Worm (Caenorhabditis elegans) whole organism, L1 larva: ENCODE measurements around the gene ZK688.4.

Experiments
- C04F5.9 ChIP-seq: sonication (generic microtip); optimal IDR thresholded peaks from 2 replicates; lab custom pipeline; 2016; ENCODE audit warnings: missing genetic modification characterization, missing compliant biosample characterization
- C34B4.2 ChIP-seq: sonication (generic microtip); optimal IDR thresholded peaks from 2 replicates; lab custom pipeline; 2017; ENCODE audit warnings: mild to moderate bottlenecking, missing genetic modification characterization, missing compliant biosample characterization
- F16B12.6 ChIP-seq: fragments of 150-350 bp; optimal IDR thresholded peaks from 2 replicates; lab custom pipeline; 2014; ENCODE audit warnings: missing biosample characterization, missing genetic modification characterization
- aha-1 ChIP-seq: fragments of 150-350 bp; optimal IDR thresholded peaks from 2 replicates; lab custom pipeline; 2014; ENCODE audit warnings: missing biosample characterization, missing genetic modification characterization
- aly-2 ChIP-seq: fragments of 150-350 bp; optimal IDR thresholded peaks from 2 replicates; lab custom pipeline; 2014; ENCODE audit warnings: missing biosample characterization, missing genetic modification characterization
- blmp-1 ChIP-seq: fragments of 150-350 bp; optimal IDR thresholded peaks from 2 replicates; lab custom pipeline; 2014; ENCODE audit warnings: missing biosample characterization, missing genetic modification characterization
- ceh-63 ChIP-seq: fragments of 200-800 bp; sonication (Bioruptor generic); optimal IDR thresholded peaks from 2 replicates; lab custom pipeline; 2018; ENCODE audit warnings: mild to moderate bottlenecking, missing genetic modification characterization, missing compliant biosample characterization
- ceh-8 ChIP-seq: fragments of 200-800 bp; sonication (Bioruptor generic); optimal IDR thresholded peaks from 2 replicates; lab custom pipeline; 2018; ENCODE audit warnings: mild to moderate bottlenecking, missing genetic modification characterization, moderate library complexity, missing compliant biosample characterization
- ceh-82 ChIP-seq, 3 experiments: fragments of 150-350 bp in 1 of 3; sonication (generic microtip) in 2 of 3; optimal IDR thresholded peaks; 2 replicates each; lab custom pipeline; 2014 to 2017; ENCODE audit warnings: missing biosample characterization in 3 of 3, missing genetic modification characterization in 3 of 3
- ceh-88 ChIP-seq: fragments of 200-800 bp; sonication (Bioruptor generic); IDR thresholded peaks from 2 replicates; pipeline ENCODE4 v1.3.6; 2022; ENCODE audit warnings: missing genetic modification characterization, missing compliant biosample characterization
- ceh-90 ChIP-seq: sonication (generic microtip); optimal IDR thresholded peaks from 2 replicates; lab custom pipeline; 2016; ENCODE audit warnings: missing genetic modification characterization, missing compliant biosample characterization
- ces-1 ChIP-seq: fragments of 150-350 bp; optimal IDR thresholded peaks from 2 replicates; lab custom pipeline; 2014; ENCODE audit warnings: missing biosample characterization, missing genetic modification reagents, missing genetic modification characterization
- efl-1 ChIP-seq, 4 experiments: fragments of 150-350 bp; optimal IDR thresholded peaks in 3 of 4; peaks in 1 of 4; 1 replicate in 1 of 4; 2 replicates in 3 of 4; lab custom pipeline; 2014; ENCODE audit warnings: missing biosample characterization in 2 of 4, missing genetic modification characterization in 2 of 4, missing genetic modification reagents in 2 of 4
- efl-3 ChIP-seq: fragments of 200-800 bp; sonication (Bioruptor generic); optimal IDR thresholded peaks from 2 replicates; lab custom pipeline; 2018; ENCODE audit warnings: mild to moderate bottlenecking, missing genetic modification characterization, missing compliant biosample characterization
- egl-13 ChIP-seq: sonication (generic microtip); optimal IDR thresholded peaks from 2 replicates; lab custom pipeline; 2016; ENCODE audit warnings: missing genotype, missing genetic modification reagents, missing genetic modification characterization, missing compliant biosample characterization
- egl-27 ChIP-seq, 2 experiments: fragments of 150-350 bp in 1 of 2; sonication (generic microtip); optimal IDR thresholded peaks; 3 replicates each; lab custom pipeline; 2017 to 2018; ENCODE audit warnings: missing biosample characterization in 2 of 2, missing genetic modification characterization in 2 of 2, missing genetic modification reagents in 2 of 2
- elt-2 ChIP-seq: sonication (generic microtip); optimal IDR thresholded peaks from 2 replicates; lab custom pipeline; 2016; ENCODE audit warnings: missing genetic modification characterization, mild to moderate bottlenecking, inconsistent platforms, missing compliant biosample characterization, missing genetic modification reagents
- elt-3 ChIP-seq, 6 experiments: fragments of 150-350 bp in 1 of 6; sonication (generic microtip); optimal IDR thresholded peaks; 2 replicates each; lab custom pipeline; 2017 to 2018; ENCODE audit warnings: missing biosample characterization in 6 of 6, missing genetic modification characterization in 6 of 6, inconsistent platforms in 1 of 6
- fkh-8 ChIP-seq: sonication (generic microtip); optimal IDR thresholded peaks from 2 replicates; lab custom pipeline; 2016; ENCODE audit warnings: mild to moderate bottlenecking, missing genetic modification characterization, missing compliant biosample characterization
- fos-1 ChIP-seq: fragments of 150-350 bp; optimal IDR thresholded peaks from 2 replicates; lab custom pipeline; 2014; ENCODE audit warnings: missing biosample characterization, missing genetic modification characterization
- grh-1 ChIP-seq: fragments of 200-800 bp; sonication (Bioruptor generic); IDR thresholded peaks from 2 replicates; pipeline ENCODE4 v1.3.6; 2022; ENCODE audit warnings: missing genetic modification reagents, missing genetic modification characterization, missing compliant biosample characterization
- hlh-17 ChIP-seq: fragments of 200-800 bp; sonication (Bioruptor generic); optimal IDR thresholded peaks from 2 replicates; lab custom pipeline; 2018; ENCODE audit warnings: missing genetic modification characterization, mild to moderate bottlenecking, missing compliant biosample characterization, moderate library complexity, borderline replicate concordance
- hpl-2 ChIP-seq: fragments of 150-350 bp; optimal IDR thresholded peaks from 2 replicates; lab custom pipeline; 2014; ENCODE audit warnings: missing biosample characterization, missing genetic modification reagents, missing genetic modification characterization
- irx-1 ChIP-seq: sonication (generic microtip); optimal IDR thresholded peaks from 2 replicates; lab custom pipeline; 2016; ENCODE audit warnings: missing genetic modification characterization, missing compliant biosample characterization
- jun-1 ChIP-seq: fragments of 150-350 bp; optimal IDR thresholded peaks from 2 replicates; lab custom pipeline; 2014; ENCODE audit warnings: missing biosample characterization, missing genetic modification reagents, missing genetic modification characterization
- lin-15B ChIP-seq: fragments of 150-350 bp; sonication (generic microtip); optimal IDR thresholded peaks from 3 replicates; lab custom pipeline; 2014; ENCODE audit warnings: missing biosample characterization, missing genetic modification characterization
- lin-35 ChIP-seq, 2 experiments: fragments of 150-350 bp; optimal IDR thresholded peaks; 2 replicates each; lab custom pipeline; 2014; ENCODE audit warnings: missing biosample characterization in 2 of 2, missing genetic modification characterization in 2 of 2, missing genetic modification reagents in 2 of 2
- lin-39 ChIP-seq: fragments of 150-350 bp; optimal IDR thresholded peaks from 2 replicates; lab custom pipeline; 2014; ENCODE audit warnings: missing biosample characterization, missing genetic modification reagents, missing genetic modification characterization
- lir-3 ChIP-seq: sonication (generic microtip); optimal IDR thresholded peaks from 2 replicates; lab custom pipeline; 2016; ENCODE audit warnings: mild to moderate bottlenecking, missing genetic modification characterization, moderate library complexity, missing compliant biosample characterization; ENCODE audit not compliant: poor library complexity
- lsy-2 ChIP-seq, 2 experiments: fragments of 150-350 bp; optimal IDR thresholded peaks; 2 replicates each; lab custom pipeline; 2014; ENCODE audit warnings: missing biosample characterization in 2 of 2, missing genetic modification characterization in 2 of 2
- mab-9 ChIP-seq: fragments of 200-800 bp; sonication (Bioruptor generic); IDR thresholded peaks from 2 replicates; pipeline ENCODE4 v1.3.6; 2022; ENCODE audit warnings: missing genetic modification reagents, missing genetic modification characterization, missing compliant biosample characterization
- mdl-1 ChIP-seq, 2 experiments: fragments of 150-350 bp; optimal IDR thresholded peaks; 2 replicates each; lab custom pipeline; 2014 to 2017; ENCODE audit warnings: missing biosample characterization in 2 of 2, missing genetic modification characterization in 2 of 2, inconsistent platforms in 1 of 2
- mef-2 ChIP-seq: fragments of 150-350 bp; optimal IDR thresholded peaks from 2 replicates; lab custom pipeline; 2014; ENCODE audit warnings: missing biosample characterization, missing genetic modification characterization
- nhr-12 ChIP-seq: sonication (generic microtip); optimal IDR thresholded peaks from 2 replicates; lab custom pipeline; 2017; ENCODE audit warnings: missing biosample characterization, missing genetic modification characterization
- nhr-237 ChIP-seq: fragments of 150-350 bp; optimal IDR thresholded peaks from 2 replicates; lab custom pipeline; 2014; ENCODE audit warnings: missing biosample characterization, missing genetic modification characterization
- nhr-28 ChIP-seq: fragments of 150-350 bp; optimal IDR thresholded peaks from 2 replicates; lab custom pipeline; 2014; ENCODE audit warnings: missing biosample characterization, missing genetic modification characterization
- nhr-76 ChIP-seq: sonication (generic microtip); optimal IDR thresholded peaks from 2 replicates; lab custom pipeline; 2017; ENCODE audit warnings: missing biosample characterization, missing genetic modification characterization
- nhr-85 ChIP-seq: sonication (generic microtip); peaks from one replicate; lab custom pipeline; 2016; ENCODE audit warnings: missing genetic modification characterization, inconsistent platforms, missing compliant biosample characterization
- nhr-90 ChIP-seq: sonication (generic microtip); optimal IDR thresholded peaks from 2 replicates; lab custom pipeline; 2016; ENCODE audit warnings: mild to moderate bottlenecking, missing genetic modification characterization, missing compliant biosample characterization; ENCODE audit not compliant: poor library complexity
- rnt-1 ChIP-seq: sonication (generic microtip); optimal IDR thresholded peaks from 2 replicates; lab custom pipeline; 2016; ENCODE audit warnings: mild to moderate bottlenecking, missing genetic modification characterization, moderate library complexity, missing compliant biosample characterization
- skn-1 ChIP-seq: fragments of 150-350 bp; optimal IDR thresholded peaks from 2 replicates; lab custom pipeline; 2014; ENCODE audit warnings: missing biosample characterization, missing genetic modification characterization
- snu-23 ChIP-seq: sonication (generic microtip); optimal IDR thresholded peaks from 2 replicates; lab custom pipeline; 2016; ENCODE audit warnings: missing genetic modification characterization, missing compliant biosample characterization
- sox-4 ChIP-seq: sonication (generic microtip); optimal IDR thresholded peaks from 2 replicates; lab custom pipeline; 2016; ENCODE audit warnings: missing genetic modification characterization, missing compliant biosample characterization
- sptf-1 ChIP-seq: fragments of 150-350 bp; optimal IDR thresholded peaks from 2 replicates; lab custom pipeline; 2014; ENCODE audit warnings: missing biosample characterization, missing genetic modification characterization
- swsn-7 ChIP-seq: sonication (generic microtip); optimal IDR thresholded peaks from 2 replicates; lab custom pipeline; 2016; ENCODE audit warnings: missing genetic modification characterization, missing compliant biosample characterization
- tbx-2 ChIP-seq: sonication (generic microtip); optimal IDR thresholded peaks from 2 replicates; lab custom pipeline; 2016; ENCODE audit warnings: missing genetic modification characterization, missing compliant biosample characterization
- unc-30 ChIP-seq: sonication (generic microtip); optimal IDR thresholded peaks from 2 replicates; lab custom pipeline; 2017; ENCODE audit warnings: missing biosample characterization, missing genetic modification characterization
- unc-86 ChIP-seq: sonication (generic microtip); optimal IDR thresholded peaks from 2 replicates; lab custom pipeline; 2016; ENCODE audit warnings: missing genetic modification characterization, missing compliant biosample characterization
- unc-98 ChIP-seq: fragments of 200-800 bp; sonication (Bioruptor generic); IDR thresholded peaks from 2 replicates; pipeline ENCODE4 v1.3.6; 2022; ENCODE audit warnings: missing genetic modification characterization, missing compliant biosample characterization
- xbp-1 ChIP-seq: sonication (generic microtip); optimal IDR thresholded peaks from 2 replicates; lab custom pipeline; 2016; ENCODE audit warnings: missing genetic modification characterization, missing compliant biosample characterization
- zip-4 ChIP-seq: fragments of 200-800 bp; sonication (Bioruptor generic); optimal IDR thresholded peaks from 2 replicates; lab custom pipeline; 2018; ENCODE audit warnings: mild to moderate bottlenecking, missing genetic modification characterization, moderate library complexity, missing compliant biosample characterization
- ztf-11 ChIP-seq, 2 experiments: sonication (generic microtip); optimal IDR thresholded peaks; 2 replicates each; lab custom pipeline; 2016 to 2017; ENCODE audit warnings: missing genetic modification characterization in 2 of 2, missing biosample characterization in 1 of 2, missing compliant biosample characterization in 1 of 2
- ztf-4 ChIP-seq: fragments of 150-350 bp; optimal IDR thresholded peaks from 2 replicates; lab custom pipeline; 2014; ENCODE audit warnings: missing biosample characterization, missing genetic modification characterization

ZK688.4 gene

ce11 chrIII:7928549-7929129 lies 33.8 kb downstream of the ZK688.4 start, which contains the start of the genes C29E4.13 and npp-15:
C29E4.13 (minus strand) TSS chrIII:7928717.
npp-15 (plus strand) TSS chrIII:7929043.
- TF ChIP-seq rnt-1 (tag; lab: Kevin White, UChicago) (peak; percentile 64), F16B12.6 (tag; lab: Kevin White, UChicago) (peak; percentile 44), ces-1 (no peak), swsn-7 (tag; lab: Kevin White, UChicago) (peak; percentile 34), nhr-90 (tag; lab: Kevin White, UChicago) (peak; percentile 27), ceh-88 (no peak), jun-1 (no peak), ceh-8 (GFP tag; lab: Kevin White, UChicago) (no peak), efl-1 (optimal IDR thresholded peaks at IDR 0.05; lab: Kevin White, UChicago) (peak; percentile 64 to 81), efl-1 (GFP tag; optimal IDR thresholded peaks at IDR 0.05 in 1 of 2; lab: Kevin White, UChicago) (peak; percentile 83 to 98), lin-35 (GFP tag; optimal IDR thresholded peaks at IDR 0.05; lab: Kevin White, UChicago) (peak; percentile 74 to 87), grh-1 (GFP tag; lab: Robert Waterston, UW) (no peak), lsy-2 (tag; optimal IDR thresholded peaks at IDR 0.05; lab: Kevin White, UChicago) (peak; percentile 64 to 74), lin-39 (tag; lab: Kevin White, UChicago) (peak; percentile 29), blmp-1 (tag; lab: Kevin White, UChicago) (peak; percentile 33), lin-15B (peak; percentile 18), tbx-2 (tag; lab: Kevin White, UChicago) (no peak), lir-3 (tag; lab: Kevin White, UChicago) (no peak), hpl-2 (GFP tag; lab: Kevin White, UChicago) (no peak), mef-2 (tag; lab: Kevin White, UChicago) (no peak), egl-13 (tag; lab: Kevin White, UChicago) (no peak), efl-3 (GFP tag; lab: Kevin White, UChicago) (no peak), ceh-90 (no peak), skn-1 (peak; percentile 24), nhr-12 (tag; lab: Kevin White, UChicago) (no peak), irx-1 (no peak), aha-1 (tag; lab: Kevin White, UChicago) (no peak), fkh-8 (tag; lab: Kevin White, UChicago) (no peak), mab-9 (no peak), elt-2 (tag; lab: Kevin White, UChicago) (no peak), ceh-63 (GFP tag; lab: Kevin White, UChicago) (no peak), ztf-4 (tag; lab: Kevin White, UChicago) (no peak), egl-27 (tag; optimal IDR thresholded peaks at IDR 0.05; lab: Kevin White, UChicago) (no peak), C04F5.9 (no peak), sox-4 (tag; lab: Kevin White, UChicago) (no peak), fos-1 (tag; lab: Kevin White, UChicago) (no peak), sptf-1 (tag; lab: Kevin White, UChicago) (no peak), unc-30 (tag; lab: Kevin White, UChicago) (no peak), snu-23 (GFP tag; lab: Kevin White, UChicago) (peak; percentile 63), aly-2 (tag; lab: Kevin White, UChicago) (no peak), nhr-76 (tag; lab: Kevin White, UChicago) (no peak), unc-98 (GFP tag; lab: Robert Waterston, UW) (no peak), C34B4.2 (no peak), nhr-237 (tag; lab: Kevin White, UChicago) (no peak), nhr-85 (tag; lab: Kevin White, UChicago) (no peak), zip-4 (GFP tag; lab: Kevin White, UChicago) (no peak), xbp-1 (tag; lab: Kevin White, UChicago) (peak; percentile 39), hlh-17 (GFP tag; lab: Kevin White, UChicago) (no peak), ztf-11 (tag; optimal IDR thresholded peaks at IDR 0.05; lab: Kevin White, UChicago) (no peak), mdl-1 (tag; optimal IDR thresholded peaks at IDR 0.05; lab: Kevin White, UChicago) (peak in 1 of 2 experiments; percentile 17), elt-3 (tag; optimal IDR thresholded peaks at IDR 0.05; lab: Kevin White, UChicago) (no peak), nhr-28 (tag; lab: Kevin White, UChicago) (no peak), unc-86 (peak; percentile 15), ceh-82 (tag; optimal IDR thresholded peaks at IDR 0.05; lab: Kevin White, UChicago) (peak in 1 of 3 experiments; percentile 35)
